Fruit fly (Drosophila melanogaster) whole organism, wandering third instar larva: ENCODE measurements around the gene CG5326.

Source experiments
- Abd-B ChIP-seq: fragments of >200 bp; optimal IDR thresholded peaks from 2 replicates; lab custom pipeline; 2017; ENCODE audit warnings: missing biosample characterization, missing genetic modification characterization
- CG32264 ChIP-seq: fragments of 200-800 bp; sonication (Bioruptor generic); optimal IDR thresholded peaks from 2 replicates; lab custom pipeline; 2016; ENCODE audit warnings: missing biosample characterization, missing genetic modification characterization
- Dif ChIP-seq: fragments of 200-275, 200-300 bp; sonication (Bioruptor generic); optimal IDR thresholded peaks from 2 replicates; lab custom pipeline; 2018; ENCODE audit warnings: missing biosample characterization, missing genetic modification characterization; ENCODE audit not compliant: partially characterized antibody
- HLH106 ChIP-seq: fragments of 200-800 bp; optimal IDR thresholded peaks from 3 replicates; lab custom pipeline; 2019; ENCODE audit warnings: missing biosample characterization, mild to moderate bottlenecking, missing genetic modification characterization, moderate library complexity
- Hr78 ChIP-seq: fragments of >200 bp; optimal IDR thresholded peaks from 2 replicates; lab custom pipeline; 2017; ENCODE audit warnings: missing biosample characterization, missing genetic modification characterization
- Myc ChIP-seq: fragments of >200 bp; optimal IDR thresholded peaks from 2 replicates; lab custom pipeline; 2017
- Rel ChIP-seq, 2 experiments: fragments of 200-800 bp; sonication (Bioruptor generic) in 1 of 2; optimal IDR thresholded peaks; 2 replicates in 1 of 2; 3 replicates in 1 of 2; lab custom pipeline; 2016 to 2019; ENCODE audit warnings: mild to moderate bottlenecking in 2 of 2, missing biosample characterization in 2 of 2, missing genetic modification characterization in 2 of 2, moderate library complexity in 1 of 2
- fru ChIP-seq: fragments of 200-800 bp; sonication (Bioruptor generic); optimal IDR thresholded peaks from 3 replicates; lab custom pipeline; 2016; ENCODE audit warnings: missing biosample characterization, mild to moderate bottlenecking, missing genetic modification characterization
- pan ChIP-seq: fragments of >200 bp; optimal IDR thresholded peaks from 2 replicates; lab custom pipeline; 2017
- usp ChIP-seq: fragments of >200 bp; optimal IDR thresholded peaks from 2 replicates; lab custom pipeline; 2017; ENCODE audit warnings: missing biosample characterization, missing genetic modification characterization

dm6 chr3R:22494523-22495309 is 45.0 kb downstream of the CG5326 start:
- TF ChIP-seq Abd-B (GFP tag; lab: Kevin White, UChicago): no peak
- no peak for TF ChIP-seq CG32264 (GFP tag; lab: Kevin White, UChicago)
- no peak for TF ChIP-seq usp (GFP tag; lab: Kevin White, UChicago)
- no peak for TF ChIP-seq Dif (GFP tag; lab: Kevin White, UChicago)
- no peak for TF ChIP-seq Myc (lab: Kevin White, UChicago)
- no peak for TF ChIP-seq HLH106
- TF ChIP-seq Rel (GFP tag; optimal IDR thresholded peaks at IDR 0.05; lab: Kevin White, UChicago): no peak
- no peak for TF ChIP-seq Rel (tag; optimal IDR thresholded peaks at IDR 0.05; lab: Kevin White, UChicago)
- TF ChIP-seq fru (GFP tag; lab: Kevin White, UChicago): peak; percentile 82
- TF ChIP-seq Hr78 (GFP tag; lab: Kevin White, UChicago): no peak
- TF ChIP-seq pan (lab: Kevin White, UChicago): no peak
